Worm (Caenorhabditis elegans) whole organism, L1 larva: ENCODE data around the gene C23H5.15.

ENCODE experiments used
- aha-1 ChIP-seq: fragments of 150-350 bp; optimal IDR thresholded peaks from 2 replicates; lab custom pipeline; 2014; ENCODE audit warnings: missing biosample characterization, missing genetic modification characterization
- ama-1 ChIP-seq: fragments of 150-350 bp; optimal IDR thresholded peaks from 2 replicates; lab custom pipeline; 2014
- blmp-1 ChIP-seq: fragments of 150-350 bp; optimal IDR thresholded peaks from 2 replicates; lab custom pipeline; 2014; ENCODE audit warnings: missing biosample characterization, missing genetic modification characterization
- ceh-88 ChIP-seq: fragments of 200-800 bp; sonication (Bioruptor generic); IDR thresholded peaks from 2 replicates; pipeline ENCODE4 v1.3.6; 2022; ENCODE audit warnings: missing genetic modification characterization, missing compliant biosample characterization
- dpl-1 ChIP-seq, 3 experiments: fragments of 150-350 bp in 2 of 3; sonication (generic microtip) in 1 of 3; optimal IDR thresholded peaks; 2 replicates each; lab custom pipeline; 2014 to 2017; ENCODE audit warnings: missing biosample characterization in 3 of 3, missing genetic modification characterization in 3 of 3, missing genetic modification reagents in 3 of 3
- efl-1 ChIP-seq, 4 experiments: fragments of 150-350 bp; optimal IDR thresholded peaks in 3 of 4; peaks in 1 of 4; 1 replicate in 1 of 4; 2 replicates in 3 of 4; lab custom pipeline; 2014; ENCODE audit warnings: missing biosample characterization in 2 of 4, missing genetic modification characterization in 2 of 4, missing genetic modification reagents in 2 of 4
- elt-3 ChIP-seq, 6 experiments: fragments of 150-350 bp in 1 of 6; sonication (generic microtip); optimal IDR thresholded peaks; 2 replicates each; lab custom pipeline; 2017 to 2018; ENCODE audit warnings: missing biosample characterization in 6 of 6, missing genetic modification characterization in 6 of 6, inconsistent platforms in 1 of 6
- fkh-8 ChIP-seq: sonication (generic microtip); optimal IDR thresholded peaks from 2 replicates; lab custom pipeline; 2016; ENCODE audit warnings: mild to moderate bottlenecking, missing genetic modification characterization, missing compliant biosample characterization
- fos-1 ChIP-seq: fragments of 150-350 bp; optimal IDR thresholded peaks from 2 replicates; lab custom pipeline; 2014; ENCODE audit warnings: missing biosample characterization, missing genetic modification characterization
- grh-1 ChIP-seq: fragments of 200-800 bp; sonication (Bioruptor generic); IDR thresholded peaks from 2 replicates; pipeline ENCODE4 v1.3.6; 2022; ENCODE audit warnings: missing genetic modification reagents, missing genetic modification characterization, missing compliant biosample characterization
- hpl-2 ChIP-seq: fragments of 150-350 bp; optimal IDR thresholded peaks from 2 replicates; lab custom pipeline; 2014; ENCODE audit warnings: missing biosample characterization, missing genetic modification reagents, missing genetic modification characterization
- isw-1 ChIP-seq: fragments of 200-800 bp; sonication (Bioruptor generic); IDR thresholded peaks from 2 replicates; pipeline ENCODE4 v1.3.6; 2022; ENCODE audit warnings: missing genetic modification characterization, missing compliant biosample characterization
- lin-13 ChIP-seq: fragments of 150-350 bp; optimal IDR thresholded peaks from 2 replicates; lab custom pipeline; 2014; ENCODE audit warnings: missing biosample characterization, missing genetic modification reagents, missing genetic modification characterization
- lin-14 ChIP-seq: fragments of 200-800 bp; sonication (Bioruptor generic); optimal IDR thresholded peaks from 2 replicates; lab custom pipeline; 2018; ENCODE audit warnings: mild to moderate bottlenecking, missing genetic modification characterization, moderate library complexity, missing compliant biosample characterization
- lin-35 ChIP-seq, 2 experiments: fragments of 150-350 bp; optimal IDR thresholded peaks; 2 replicates each; lab custom pipeline; 2014; ENCODE audit warnings: missing biosample characterization in 2 of 2, missing genetic modification characterization in 2 of 2, missing genetic modification reagents in 2 of 2
- lin-39 ChIP-seq: fragments of 150-350 bp; optimal IDR thresholded peaks from 2 replicates; lab custom pipeline; 2014; ENCODE audit warnings: missing biosample characterization, missing genetic modification reagents, missing genetic modification characterization
- lsy-2 ChIP-seq, 2 experiments: fragments of 150-350 bp; optimal IDR thresholded peaks; 2 replicates each; lab custom pipeline; 2014; ENCODE audit warnings: missing biosample characterization in 2 of 2, missing genetic modification characterization in 2 of 2
- mdl-1 ChIP-seq, 2 experiments: fragments of 150-350 bp; optimal IDR thresholded peaks; 2 replicates each; lab custom pipeline; 2014 to 2017; ENCODE audit warnings: missing biosample characterization in 2 of 2, missing genetic modification characterization in 2 of 2, inconsistent platforms in 1 of 2
- mep-1 ChIP-seq: fragments of 150-350 bp; optimal IDR thresholded peaks from 2 replicates; lab custom pipeline; 2014; ENCODE audit warnings: missing biosample characterization, missing genetic modification characterization
- nhr-19 ChIP-seq: fragments of 200-800 bp; sonication (Bioruptor generic); conservative IDR thresholded peaks from 2 replicates; pipeline ENCODE4 v1.3.6; 2022; ENCODE audit warnings: missing genetic modification characterization, missing compliant biosample characterization
- nhr-20 ChIP-seq: sonication (generic microtip); optimal IDR thresholded peaks from 2 replicates; lab custom pipeline; 2016; ENCODE audit warnings: mild to moderate bottlenecking, missing genetic modification characterization, missing compliant biosample characterization
- nhr-71 ChIP-seq: sonication (generic microtip); optimal IDR thresholded peaks from 2 replicates; lab custom pipeline; 2016; ENCODE audit warnings: mild to moderate bottlenecking, missing genetic modification characterization, moderate library complexity, missing compliant biosample characterization
- nhr-84 ChIP-seq: sonication (generic microtip); optimal IDR thresholded peaks from 2 replicates; lab custom pipeline; 2017; ENCODE audit warnings: missing biosample characterization, missing genetic modification characterization
- nhr-85 ChIP-seq: sonication (generic microtip); peaks from one replicate; lab custom pipeline; 2016; ENCODE audit warnings: missing genetic modification characterization, inconsistent platforms, missing compliant biosample characterization
- nhr-90 ChIP-seq: sonication (generic microtip); optimal IDR thresholded peaks from 2 replicates; lab custom pipeline; 2016; ENCODE audit warnings: mild to moderate bottlenecking, missing genetic modification characterization, missing compliant biosample characterization; ENCODE audit not compliant: poor library complexity
- pag-3 ChIP-seq: sonication (generic microtip); optimal IDR thresholded peaks from 2 replicates; lab custom pipeline; 2017; ENCODE audit warnings: missing genetic modification characterization, mild to moderate bottlenecking, missing compliant biosample characterization, antibody characterized with exemption, borderline replicate concordance; ENCODE audit not compliant: insufficient read depth
- pax-3 ChIP-seq: fragments of 200-800 bp; sonication (Bioruptor generic); optimal IDR thresholded peaks from 2 replicates; lab custom pipeline; 2018; ENCODE audit warnings: mild to moderate bottlenecking, missing genetic modification characterization, moderate library complexity, missing compliant biosample characterization
- rnt-1 ChIP-seq: sonication (generic microtip); optimal IDR thresholded peaks from 2 replicates; lab custom pipeline; 2016; ENCODE audit warnings: mild to moderate bottlenecking, missing genetic modification characterization, moderate library complexity, missing compliant biosample characterization
- skn-1 ChIP-seq: fragments of 150-350 bp; optimal IDR thresholded peaks from 2 replicates; lab custom pipeline; 2014; ENCODE audit warnings: missing biosample characterization, missing genetic modification characterization
- snpc-4 ChIP-seq: fragments of 150-350 bp; optimal IDR thresholded peaks from 2 replicates; lab custom pipeline; 2014; ENCODE audit warnings: missing biosample characterization, missing genetic modification characterization
- snu-23 ChIP-seq: sonication (generic microtip); optimal IDR thresholded peaks from 2 replicates; lab custom pipeline; 2016; ENCODE audit warnings: missing genetic modification characterization, missing compliant biosample characterization
- swsn-7 ChIP-seq: sonication (generic microtip); optimal IDR thresholded peaks from 2 replicates; lab custom pipeline; 2016; ENCODE audit warnings: missing genetic modification characterization, missing compliant biosample characterization
- tbx-2 ChIP-seq: sonication (generic microtip); optimal IDR thresholded peaks from 2 replicates; lab custom pipeline; 2016; ENCODE audit warnings: missing genetic modification characterization, missing compliant biosample characterization
- unc-86 ChIP-seq: sonication (generic microtip); optimal IDR thresholded peaks from 2 replicates; lab custom pipeline; 2016; ENCODE audit warnings: missing genetic modification characterization, missing compliant biosample characterization
- xbp-1 ChIP-seq: sonication (generic microtip); optimal IDR thresholded peaks from 2 replicates; lab custom pipeline; 2016; ENCODE audit warnings: missing genetic modification characterization, missing compliant biosample characterization

The C23H5.15 gene

DNA sequence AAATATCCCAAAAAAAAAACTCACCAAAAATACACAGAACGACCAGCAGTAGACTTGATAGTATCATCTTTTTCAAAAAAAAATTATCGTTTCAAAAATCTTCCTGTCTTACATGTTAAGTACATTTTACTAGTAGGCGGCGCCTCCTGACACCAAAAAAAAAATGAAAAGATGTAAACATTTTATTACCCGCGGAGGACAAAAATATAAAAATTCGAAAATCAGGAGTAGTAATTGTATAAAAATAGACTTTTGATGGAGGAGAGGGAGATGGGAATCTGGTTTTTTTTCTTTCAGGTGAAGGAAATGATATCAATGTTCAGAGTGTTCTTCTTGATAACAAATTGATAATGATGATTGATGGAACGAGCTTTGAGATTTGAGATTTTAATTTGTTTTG is at the start of gene C23H5.15:
Gene C23H5.15 (minus strand): TSS at position 101 of the 400 bp plus-strand sequence.
- TF ChIP-seq efl-1 (optimal IDR thresholded peaks at IDR 0.05; lab: Kevin White, UChicago) (no peak), efl-1 (GFP tag; optimal IDR thresholded peaks at IDR 0.05 in 1 of 2; lab: Kevin White, UChicago) (peak in 1 of 2 experiments; percentile 46), isw-1 (GFP tag; lab: Robert Waterston, UW) (no peak)

DNA sequence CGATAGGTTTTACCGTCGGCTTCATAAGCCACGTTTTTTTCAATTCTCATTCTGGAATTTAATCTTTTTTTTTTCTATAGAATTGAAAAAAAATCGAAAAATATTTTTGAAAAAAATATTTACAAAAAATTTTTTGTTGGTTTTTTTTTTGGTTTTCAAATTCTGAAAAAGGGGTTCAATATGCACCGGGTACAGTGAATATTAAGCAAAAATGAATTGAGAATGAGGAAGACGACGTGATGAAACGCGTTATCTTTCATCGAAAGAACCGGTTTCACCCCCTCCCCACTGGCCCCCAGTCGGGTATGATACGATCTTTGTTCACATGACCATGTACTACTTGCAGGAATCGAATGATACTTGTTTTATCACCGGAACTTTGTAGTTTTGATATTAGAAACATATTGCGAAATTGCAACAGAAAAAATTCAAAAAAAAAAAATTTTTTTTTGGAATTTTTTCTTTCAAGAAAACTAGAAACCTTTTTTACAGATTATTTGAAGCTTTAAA is 46.6 kb upstream of the C23H5.15 start, which contains the start of gene C54E4.5:
Gene C54E4.5 (minus strand): TSS at position 51 of the 510 bp plus-strand sequence.
- TF ChIP-seq blmp-1 (peak; percentile 78), lin-39 (tag; lab: Kevin White, UChicago) (no peak), nhr-19 (GFP tag; lab: Robert Waterston, UW) (peak; percentile 45), lin-13 (GFP tag; lab: Kevin White, UChicago) (peak; percentile 4), nhr-71 (tag; lab: Kevin White, UChicago) (peak; percentile 44), nhr-85 (peak; percentile 95), pax-3 (tag; lab: Kevin White, UChicago) (no peak), rnt-1 (tag; lab: Kevin White, UChicago) (peak; percentile 3), nhr-90 (tag; lab: Kevin White, UChicago) (peak; percentile 53), snpc-4 (tag; lab: Kevin White, UChicago) (no peak), snu-23 (peak; percentile 64), nhr-20 (tag; lab: Kevin White, UChicago) (peak; percentile 70), grh-1 (peak; percentile 96), mep-1 (peak; percentile 41), lin-35 (GFP tag; optimal IDR thresholded peaks at IDR 0.05; lab: Kevin White, UChicago) (peak in 1 of 2 experiments; percentile 46), hpl-2 (GFP tag; lab: Kevin White, UChicago) (no peak), lsy-2 (tag; optimal IDR thresholded peaks at IDR 0.05; lab: Kevin White, UChicago) (peak; percentile 16 to 47), elt-3 (tag; optimal IDR thresholded peaks at IDR 0.05; lab: Kevin White, UChicago) (peak in 4 of 6 experiments; percentile 64 to 98 (median 72)), dpl-1 (GFP tag; optimal IDR thresholded peaks at IDR 0.05; lab: Kevin White, UChicago) (peak in 1 of 3 experiments; percentile 18), tbx-2 (tag; lab: Kevin White, UChicago) (peak; percentile 35), nhr-84 (tag; lab: Kevin White, UChicago) (no peak), mdl-1 (tag; optimal IDR thresholded peaks at IDR 0.05; lab: Kevin White, UChicago) (peak in 1 of 2 experiments; percentile 50), skn-1 (tag; lab: Kevin White, UChicago) (peak; percentile 14)
- TF ChIP-seq, all 84 proteins: peak for 18

DNA sequence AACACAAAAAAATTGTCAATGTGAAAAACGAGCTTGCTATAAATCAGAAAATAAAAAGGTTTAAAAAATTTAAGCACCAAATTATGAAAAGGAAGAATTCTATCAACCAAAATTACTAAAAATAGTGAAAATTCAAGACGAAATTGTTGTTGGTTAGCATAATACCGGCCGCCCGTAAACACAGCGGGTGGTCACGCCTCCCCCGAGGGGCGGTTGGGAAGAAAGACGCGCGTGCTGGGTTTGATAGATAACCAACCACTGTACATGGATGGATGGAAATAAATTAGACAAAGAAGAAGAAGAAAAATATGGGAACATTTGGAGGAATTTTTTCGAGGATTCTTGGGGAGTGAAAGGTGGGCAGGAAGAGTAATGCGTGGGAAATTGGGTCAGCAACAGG is 39.6 kb upstream of the C23H5.15 start:
- peak; percentile 71 for TF ChIP-seq nhr-85
- peak; percentile 35 for TF ChIP-seq blmp-1
- no peak for TF ChIP-seq fkh-8 (tag; lab: Kevin White, UChicago)
- no peak for TF ChIP-seq swsn-7 (tag; lab: Kevin White, UChicago)
- TF ChIP-seq xbp-1 (tag; lab: Kevin White, UChicago): no peak
- TF ChIP-seq efl-1 (optimal IDR thresholded peaks at IDR 0.05; lab: Kevin White, UChicago): no peak
- peak in 1 of 2 experiments; percentile 39 for TF ChIP-seq efl-1 (GFP tag; optimal IDR thresholded peaks at IDR 0.05 in 1 of 2; lab: Kevin White, UChicago)

DNA sequence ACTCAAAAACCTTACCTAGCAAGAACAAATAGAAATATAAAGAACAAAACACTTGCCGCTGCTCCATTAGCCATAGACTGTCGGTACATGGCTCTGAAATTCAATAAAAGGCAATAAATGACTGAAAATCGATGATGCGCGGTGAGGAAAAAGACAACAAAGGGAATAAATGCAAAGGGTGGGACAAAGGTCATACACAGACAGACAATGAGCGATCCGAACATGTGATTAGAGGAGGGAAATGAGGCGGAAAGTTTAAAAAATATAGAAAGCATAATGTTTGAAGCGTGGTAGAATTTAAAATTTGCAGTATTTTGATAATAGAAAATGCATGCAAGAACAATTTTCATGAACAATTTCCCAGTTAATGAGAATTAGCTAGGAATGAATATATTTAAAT is 37.9 kb upstream of the C23H5.15 start, which contains the start of gene C54E4.12:
Gene C54E4.12 (minus strand): TSS at position 101 of the 400 bp plus-strand sequence.
- TF ChIP-seq lin-39 (tag; lab: Kevin White, UChicago) (no peak), efl-1 (optimal IDR thresholded peaks at IDR 0.05; lab: Kevin White, UChicago) (no peak), efl-1 (GFP tag; optimal IDR thresholded peaks at IDR 0.05 in 1 of 2; lab: Kevin White, UChicago) (peak in 1 of 2 experiments; percentile 65), blmp-1 (peak; percentile 12)

DNA sequence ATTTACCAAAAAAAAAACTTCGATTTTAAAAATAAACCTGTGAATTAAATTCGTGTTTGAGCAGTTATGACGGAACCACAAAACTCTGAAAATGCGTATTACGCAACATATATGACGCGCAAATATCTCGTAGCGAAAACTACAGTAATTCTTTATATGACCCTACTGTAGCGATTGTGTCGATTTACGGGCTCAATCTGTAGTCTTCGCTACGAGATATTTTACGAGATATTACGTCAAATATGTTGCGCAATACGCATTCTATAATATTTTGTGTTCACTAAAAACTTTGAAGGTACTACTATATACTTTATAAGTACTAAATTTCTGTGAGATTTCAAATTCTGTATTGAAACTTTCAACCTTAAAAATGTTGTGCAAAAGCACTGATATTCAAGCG is 34.8 kb upstream of the C23H5.15 start:
- no peak for TF ChIP-seq lin-14 (GFP tag; lab: Kevin White, UChicago)
- no peak for TF ChIP-seq unc-86 (tag; lab: Kevin White, UChicago)
- no peak for TF ChIP-seq fos-1 (tag; lab: Kevin White, UChicago)
- no peak for TF ChIP-seq aha-1 (tag; lab: Kevin White, UChicago)
- no peak for TF ChIP-seq ceh-88 (GFP tag; lab: Robert Waterston, UW)
- TF ChIP-seq ama-1 (lab: Kevin White, UChicago): no peak
- TF ChIP-seq pag-3 (tag; lab: Kevin White, UChicago): no peak
